Worm (Caenorhabditis elegans): ENCODE data around the gene lin-25.

Gene lin-25

ce11 chrV:12649636-12650035 is at the start of gene lin-25:
TSS of gene lin-25 (plus strand) at chrV:12649925.
- TF ChIP-seq pha-4 (tag; optimal IDR thresholded peaks at IDR 0.05): peak; percentile 63
- no peak for TF ChIP-seq ztf-11 (tag; optimal IDR thresholded peaks at IDR 0.05)
- TF ChIP-seq nhr-25 (tag; optimal IDR thresholded peaks at IDR 0.05): peak; percentile 24
- no peak for TF ChIP-seq ceh-16 (tag; optimal IDR thresholded peaks at IDR 0.05)
- TF ChIP-seq daf-12 (tag; optimal IDR thresholded peaks at IDR 0.05): no peak
- peak; percentile 42 for TF ChIP-seq nfya-1 (tag; optimal IDR thresholded peaks at IDR 0.05; ENCODE audit: insufficient read depth)
- TF ChIP-seq lin-15B (tag; optimal IDR thresholded peaks at IDR 0.05): peak; percentile 51
- TF ChIP-seq hmg-11 (tag; optimal IDR thresholded peaks at IDR 0.05): peak; percentile 58
- no peak for TF ChIP-seq tbx-2 (tag; optimal IDR thresholded peaks at IDR 0.05)
- TF ChIP-seq egl-27 (tag; optimal IDR thresholded peaks at IDR 0.05): no peak
- no peak for TF ChIP-seq lsy-12 (tag; optimal IDR thresholded peaks at IDR 0.05)
- TF ChIP-seq ceh-28 (tag; optimal IDR thresholded peaks at IDR 0.05): no peak
- no peak for TF ChIP-seq ZK546.5 (tag; optimal IDR thresholded peaks at IDR 0.05)
- peak; percentile 27 for TF ChIP-seq snpc-4 (tag; optimal IDR thresholded peaks at IDR 0.05)
- TF ChIP-seq ceh-9 (tag; optimal IDR thresholded peaks at IDR 0.05): no peak
- TF ChIP-seq mdl-1 (tag; optimal IDR thresholded peaks at IDR 0.05): no peak
- TF ChIP-seq skn-1 (tag; optimal IDR thresholded peaks at IDR 0.05): no peak

- TF ChIP-seq ztf-11 (tag; optimal IDR thresholded peaks at IDR 0.05): no peak
- no peak for TF ChIP-seq unc-39 (tag; optimal IDR thresholded peaks at IDR 0.05)
- no peak for TF ChIP-seq nhr-67 (tag; optimal IDR thresholded peaks at IDR 0.05)
- no peak for TF ChIP-seq nhr-11 (tag; optimal IDR thresholded peaks at IDR 0.05)
- no peak for TF ChIP-seq ceh-9 (tag; optimal IDR thresholded peaks at IDR 0.05)
- no peak for TF ChIP-seq nhr-43 (tag; optimal IDR thresholded peaks at IDR 0.05; ENCODE audit: poor library complexity, severe bottlenecking)
- TF ChIP-seq mml-1 (tag; optimal IDR thresholded peaks at IDR 0.05): no peak
- TF ChIP-seq fkh-10 (GFP tag; optimal IDR thresholded peaks at IDR 0.05): no peak
- TF ChIP-seq nhr-76 (tag; optimal IDR thresholded peaks at IDR 0.05): no peak
- TF ChIP-seq pha-4 (tag; optimal IDR thresholded peaks at IDR 0.05): no peak
- TF ChIP-seq R02D3.7 (tag; optimal IDR thresholded peaks at IDR 0.05): no peak
Measured at ce11 chrV:12601835-12602234, 47.9 kb upstream of the lin-25 start.

DNA sequence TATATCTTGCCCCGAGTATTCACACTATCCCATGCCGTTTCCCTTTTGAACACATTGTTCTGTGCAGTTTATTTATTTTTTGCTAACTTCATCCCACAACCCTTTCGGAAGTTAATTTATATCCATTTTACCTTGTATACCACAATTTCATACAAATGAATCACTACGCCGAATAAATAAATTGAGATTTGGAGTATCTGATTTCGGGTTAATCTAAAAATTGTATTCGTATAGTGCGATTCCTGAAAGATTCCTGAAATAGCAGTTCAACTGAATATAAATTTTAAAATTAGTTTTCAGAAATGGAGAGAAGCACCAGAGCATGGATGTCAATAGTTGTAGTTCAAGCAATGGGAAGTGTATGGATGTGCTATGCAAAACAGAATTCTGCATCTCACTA is 42.6 kb upstream of the lin-25 start, which contains the start of gene erg-28:
Gene erg-28, plus strand, starts transcription at position 301 of the 400 bp plus-strand sequence.
- TF ChIP-seq eor-1 (tag; optimal IDR thresholded peaks at IDR 0.05): no peak
- TF ChIP-seq fkh-10 (GFP tag; optimal IDR thresholded peaks at IDR 0.05): no peak
- no peak for TF ChIP-seq daf-12 (tag; optimal IDR thresholded peaks at IDR 0.05)

ce11 chrV:12608857-12609256 is 40.9 kb upstream of the lin-25 start, which contains the start of gene ZC116.5:
TSS of gene ZC116.5 (minus strand) at chrV:12608957.
- TF ChIP-seq nhr-237 (tag; optimal IDR thresholded peaks at IDR 0.05) (no peak), egl-5 (tag; optimal IDR thresholded peaks at IDR 0.05) (no peak), zag-1 (tag; optimal IDR thresholded peaks at IDR 0.05) (no peak), lsy-12 (tag; optimal IDR thresholded peaks at IDR 0.05) (no peak), elt-3 (tag; optimal IDR thresholded peaks at IDR 0.05) (no peak), egl-27 (tag; optimal IDR thresholded peaks at IDR 0.05) (no peak), R02D3.7 (tag; optimal IDR thresholded peaks at IDR 0.05) (no peak), ama-1 (optimal IDR thresholded peaks at IDR 0.05) (no peak), lin-39 (tag; optimal IDR thresholded peaks at IDR 0.05) (no peak), tbx-2 (tag; optimal IDR thresholded peaks at IDR 0.05) (no peak), nhr-77 (tag; optimal IDR thresholded peaks at IDR 0.05) (no peak), nfya-1 (tag; optimal IDR thresholded peaks at IDR 0.05; ENCODE audit: insufficient read depth) (no peak)

- TF ChIP-seq ceh-82 (tag; optimal IDR thresholded peaks at IDR 0.05) (no peak), elt-3 (tag; optimal IDR thresholded peaks at IDR 0.05) (no peak), daf-12 (tag; optimal IDR thresholded peaks at IDR 0.05) (no peak), egl-5 (tag; optimal IDR thresholded peaks at IDR 0.05) (no peak), aly-2 (tag; optimal IDR thresholded peaks at IDR 0.05) (no peak), unc-62 (GFP tag; optimal IDR thresholded peaks at IDR 0.05) (no peak), ceh-16 (tag; optimal IDR thresholded peaks at IDR 0.05) (no peak), nhr-77 (tag; optimal IDR thresholded peaks at IDR 0.05) (no peak), nhr-23 (tag; optimal IDR thresholded peaks at IDR 0.05) (no peak), eor-1 (tag; optimal IDR thresholded peaks at IDR 0.05) (no peak)
Measured at ce11 chrV:12609526-12609925, 40.2 kb upstream of the lin-25 start, which contains the start of gene ZC116.1. TSS of gene ZC116.1 (plus strand) at chrV:12609826.
